Worm (Caenorhabditis elegans): ENCODE results near the gene M163.9.

The M163.9 gene

DNA sequence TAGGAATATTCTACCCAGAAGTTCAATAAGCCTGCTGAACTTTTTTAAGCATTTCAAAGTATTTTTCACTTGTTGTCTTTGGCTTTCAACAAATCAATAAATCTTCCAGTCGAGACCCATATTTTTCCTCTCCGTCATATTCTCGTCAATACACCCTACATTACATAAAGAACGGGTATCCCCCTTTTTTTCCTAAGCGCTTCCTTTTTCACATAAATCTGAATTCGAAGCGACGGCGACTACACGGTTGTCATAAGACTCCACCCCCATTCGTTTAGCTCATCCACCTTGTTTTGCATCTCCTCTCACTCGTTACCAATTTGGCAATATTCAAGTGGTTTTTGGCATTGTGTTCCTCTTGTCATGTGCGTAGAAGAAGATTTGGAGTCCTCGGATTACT, at the start of gene M163.9:
TSS of gene M163.9 (plus strand) at position 301 of the 400 bp plus-strand sequence.
- TF ChIP-seq him-1 (tag; optimal IDR thresholded peaks at IDR 0.05): no peak
- no peak for TF ChIP-seq dao-5 (tag; optimal IDR thresholded peaks at IDR 0.05)
- no peak for TF ChIP-seq W03F9.2 (tag; optimal IDR thresholded peaks at IDR 0.05)

DNA sequence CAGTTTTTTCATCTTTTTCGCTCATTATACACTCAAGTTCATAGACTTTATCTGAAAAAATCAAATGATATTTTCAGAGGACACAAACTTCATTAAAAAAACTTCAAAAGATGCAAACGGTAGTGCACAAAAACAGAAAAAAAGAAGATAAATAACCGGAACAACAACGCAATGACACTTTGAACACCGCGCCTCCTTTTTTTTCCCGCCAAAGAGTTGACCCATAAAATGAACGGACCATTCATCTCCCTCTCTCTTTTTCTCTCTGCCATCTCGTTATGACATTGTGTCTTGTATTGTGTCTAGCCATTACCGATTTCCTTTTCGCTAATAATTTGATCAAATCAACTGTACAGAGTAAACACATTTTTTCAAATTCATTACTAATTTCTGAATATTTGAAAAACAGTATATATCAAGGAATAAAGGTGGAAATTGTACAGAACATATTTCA, 47.8 kb upstream of the M163.9 start, which contains the start of gene F23D12.2:
TSS of gene F23D12.2 (minus strand) at position 51 of the 454 bp plus-strand sequence.
- no peak for TF ChIP-seq him-1 (tag; optimal IDR thresholded peaks at IDR 0.05)
- TF ChIP-seq W03F9.2 (tag; optimal IDR thresholded peaks at IDR 0.05): no peak
- no peak for TF ChIP-seq dao-5 (tag; optimal IDR thresholded peaks at IDR 0.05)

DNA sequence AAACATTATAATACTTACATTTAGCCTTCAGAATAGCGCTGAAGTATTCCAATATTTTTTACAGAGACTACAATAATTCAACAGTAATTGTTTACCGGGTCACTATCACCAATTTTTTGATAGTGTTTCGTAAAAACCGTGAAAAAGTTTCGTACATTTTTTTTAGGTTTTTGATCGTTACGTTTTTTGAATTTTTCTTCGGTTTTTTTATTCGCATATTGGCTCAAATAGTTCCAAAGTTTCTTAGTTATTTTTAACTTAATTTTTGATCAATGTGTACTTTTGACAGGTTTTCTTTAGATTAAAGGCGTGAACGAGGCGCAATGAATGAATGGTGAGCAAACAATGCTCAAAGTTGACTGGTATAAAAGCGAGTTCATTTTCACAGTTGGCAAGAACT, 46.3 kb upstream of the M163.9 start, which contains the start of gene fipr-3:
TSS of gene fipr-3 (plus strand) at position 301 of the 400 bp plus-strand sequence.
- no peak for TF ChIP-seq him-1 (tag; optimal IDR thresholded peaks at IDR 0.05)
- TF ChIP-seq dao-5 (tag; optimal IDR thresholded peaks at IDR 0.05): no peak
- TF ChIP-seq W03F9.2 (tag; optimal IDR thresholded peaks at IDR 0.05): no peak

DNA sequence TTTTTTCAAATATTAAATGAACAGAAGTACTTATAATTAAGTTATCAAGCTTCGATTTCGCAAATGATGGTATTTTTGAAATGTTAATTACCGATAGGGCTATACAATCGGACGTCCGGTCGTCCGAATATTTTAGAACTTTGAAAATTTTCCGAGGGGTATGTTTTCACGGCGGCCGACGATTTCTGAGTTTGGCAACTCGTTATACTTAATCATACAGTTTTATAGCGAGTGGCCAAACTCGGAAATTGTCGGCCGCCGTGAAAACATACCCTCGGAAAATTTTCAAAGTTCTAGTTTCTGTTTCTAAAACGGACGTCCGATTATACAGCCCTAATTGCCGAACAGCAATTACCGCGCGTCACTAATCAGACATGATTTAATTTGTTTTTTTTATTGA, 45.2 kb upstream of the M163.9 start:
- TF ChIP-seq W03F9.2 (tag; optimal IDR thresholded peaks at IDR 0.05): no peak
- TF ChIP-seq dao-5 (tag; optimal IDR thresholded peaks at IDR 0.05): no peak
- TF ChIP-seq him-1 (tag; optimal IDR thresholded peaks at IDR 0.05): no peak

DNA sequence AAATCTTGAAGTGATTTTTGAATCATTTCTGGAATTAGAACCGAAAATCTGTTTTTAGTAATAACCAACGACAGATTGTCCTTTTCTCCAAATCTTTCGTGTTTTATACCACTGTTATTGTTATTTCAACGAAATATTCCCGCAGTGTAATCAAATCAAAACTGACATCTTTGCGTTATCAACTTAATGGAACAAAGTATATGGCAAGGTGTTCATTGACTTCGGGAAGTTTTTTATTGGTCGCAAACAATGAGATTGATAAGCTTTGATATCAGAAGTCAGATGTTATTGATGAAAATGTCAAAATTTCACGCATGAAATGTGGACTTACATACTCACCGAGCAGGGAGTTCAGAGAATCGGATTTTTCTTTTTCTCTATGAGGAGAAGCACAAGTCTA, 44.7 kb upstream of the M163.9 start, which contains the start of gene F23D12.11:
TSS of gene F23D12.11 (minus strand) at position 79 of the 400 bp plus-strand sequence.
- TF ChIP-seq dao-5 (tag; optimal IDR thresholded peaks at IDR 0.05): no peak
- no peak for TF ChIP-seq him-1 (tag; optimal IDR thresholded peaks at IDR 0.05)
- no peak for TF ChIP-seq W03F9.2 (tag; optimal IDR thresholded peaks at IDR 0.05)

DNA sequence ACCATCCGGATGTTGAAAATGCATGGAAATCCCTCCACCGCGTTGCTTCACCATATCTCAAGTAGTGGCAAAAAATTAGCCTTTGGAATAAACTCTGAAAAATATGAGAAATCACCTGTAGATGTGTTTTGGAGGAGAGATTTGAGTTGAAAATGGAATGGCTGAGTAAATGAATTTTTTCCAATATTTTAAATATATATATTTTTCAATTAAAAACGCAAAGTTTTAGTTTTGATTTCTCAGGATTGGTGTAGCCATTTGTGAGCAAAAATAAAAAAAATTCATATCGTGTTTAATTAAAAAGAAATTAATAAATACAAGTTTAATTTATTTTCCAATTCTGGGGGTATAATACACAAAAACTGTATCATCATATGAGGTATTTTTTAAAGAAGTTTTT, 41.3 kb upstream of the M163.9 start, which contains the start of gene F23D12.1:
TSS of gene F23D12.1 (minus strand) at position 101 of the 400 bp plus-strand sequence.
- no peak for TF ChIP-seq W03F9.2 (tag; optimal IDR thresholded peaks at IDR 0.05)
- no peak for TF ChIP-seq dao-5 (tag; optimal IDR thresholded peaks at IDR 0.05)
- no peak for TF ChIP-seq him-1 (tag; optimal IDR thresholded peaks at IDR 0.05)

DNA sequence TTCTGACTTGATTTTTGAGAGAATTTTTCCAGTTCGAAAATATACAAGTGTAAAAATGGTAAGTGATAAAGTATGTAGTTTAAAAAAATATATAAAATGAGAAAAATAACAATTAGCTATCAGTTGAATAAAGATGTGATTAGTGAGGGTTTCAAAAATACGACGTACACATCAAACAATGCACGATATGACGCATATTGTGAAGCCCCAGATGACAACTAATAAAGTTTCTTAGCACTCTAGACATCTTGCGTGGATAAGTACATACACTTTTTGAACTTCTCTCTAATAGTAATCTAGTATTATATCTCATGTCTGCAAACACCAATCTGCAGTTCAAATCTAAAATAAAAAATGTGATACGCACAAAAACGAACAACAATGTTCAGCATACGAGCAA, 38.9 kb upstream of the M163.9 start:
- TF ChIP-seq W03F9.2 (tag; optimal IDR thresholded peaks at IDR 0.05) (no peak), dao-5 (tag; optimal IDR thresholded peaks at IDR 0.05) (no peak), him-1 (tag; optimal IDR thresholded peaks at IDR 0.05) (no peak)

DNA sequence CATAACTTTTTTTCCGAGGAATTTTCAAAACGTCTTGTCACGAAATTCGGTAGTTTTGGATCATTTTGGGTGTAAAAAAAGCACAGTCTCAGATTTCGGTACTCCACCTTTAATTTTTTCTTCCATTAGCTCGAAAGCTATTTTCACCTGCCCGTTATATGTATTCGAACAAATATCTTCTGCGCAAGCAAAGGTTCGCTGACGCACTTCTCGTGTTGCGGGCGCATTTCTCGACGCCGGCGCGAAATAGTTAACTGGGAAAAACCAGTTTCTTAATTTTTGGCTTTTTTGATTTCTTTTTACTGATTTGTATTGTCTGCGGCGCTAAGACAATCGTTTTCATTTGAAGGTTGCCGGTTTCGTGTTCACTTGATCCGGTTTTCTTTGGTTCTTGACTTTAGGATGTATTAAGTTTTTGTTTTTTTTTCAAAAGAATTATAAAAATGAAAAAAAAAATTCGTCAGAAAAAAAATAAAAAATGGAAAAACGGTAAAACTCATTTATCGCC, 33.7 kb upstream of the M163.9 start:
- TF ChIP-seq dao-5 (tag; optimal IDR thresholded peaks at IDR 0.05) (no peak), him-1 (tag; optimal IDR thresholded peaks at IDR 0.05) (no peak), W03F9.2 (tag; optimal IDR thresholded peaks at IDR 0.05) (no peak)

DNA sequence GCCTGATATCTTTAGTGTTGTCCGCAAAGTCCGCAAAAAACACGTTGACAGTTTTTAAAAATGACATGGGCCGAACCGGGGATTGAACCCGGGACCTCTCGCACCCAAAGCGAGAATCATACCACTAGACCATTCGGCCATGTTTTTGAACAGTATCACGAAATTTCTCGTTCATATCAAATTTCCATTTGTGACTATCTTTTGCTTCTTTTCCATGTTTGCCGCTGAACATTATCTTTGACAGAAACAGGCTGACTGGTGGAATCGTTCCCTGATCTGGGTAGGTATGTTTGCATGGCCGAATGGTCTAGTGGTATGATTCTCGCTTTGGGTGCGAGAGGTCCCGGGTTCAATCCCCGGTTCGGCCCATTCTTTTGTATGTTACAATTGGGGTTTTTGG, 31.6 kb upstream of the M163.9 start:
- peak; percentile 12 for TF ChIP-seq W03F9.2 (tag; optimal IDR thresholded peaks at IDR 0.05)

DNA sequence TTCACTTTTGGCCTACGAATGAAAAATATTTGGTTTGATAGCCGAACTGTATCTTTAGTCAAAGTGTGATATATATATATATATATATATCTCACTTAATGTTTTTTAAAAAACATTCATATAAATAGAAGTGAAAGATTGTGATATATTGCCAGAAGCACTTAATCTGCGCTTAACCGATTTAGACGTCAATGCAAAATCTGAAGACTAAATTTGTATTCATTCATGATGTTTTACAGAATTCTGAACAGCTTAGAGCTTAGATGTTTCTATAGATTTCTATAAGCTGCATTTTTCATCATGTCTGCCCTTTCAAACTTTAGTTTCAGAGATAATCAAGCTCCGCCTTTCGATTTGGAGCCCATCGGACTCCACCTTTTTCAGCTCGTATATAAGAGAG, 27.1 kb upstream of the M163.9 start, which contains the start of gene F23D12.3:
TSS of gene F23D12.3 (plus strand) at position 301 of the 400 bp plus-strand sequence.
- TF ChIP-seq dao-5 (tag; optimal IDR thresholded peaks at IDR 0.05) (no peak), him-1 (tag; optimal IDR thresholded peaks at IDR 0.05) (no peak), W03F9.2 (tag; optimal IDR thresholded peaks at IDR 0.05) (no peak)

DNA sequence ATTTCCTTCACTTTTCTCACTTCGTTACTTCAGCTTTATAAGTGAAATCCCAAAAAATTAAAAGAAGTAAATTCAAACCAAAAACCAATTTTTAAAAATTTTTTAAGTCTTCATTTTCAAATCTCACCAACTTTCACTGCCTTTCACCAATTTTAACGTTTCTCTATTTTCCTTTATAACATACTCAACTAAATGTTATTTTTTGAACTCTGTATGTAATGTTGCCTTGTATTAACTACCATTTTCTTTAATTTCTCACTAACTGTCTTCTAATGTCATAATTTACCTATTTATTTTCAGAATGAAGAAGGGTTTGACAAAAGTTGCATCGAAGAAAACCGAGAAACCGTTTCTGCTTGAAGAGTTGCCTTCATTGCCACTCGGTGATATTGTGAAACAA, 24.7 kb upstream of the M163.9 start, which contains the start of gene F23D12.4:
TSS of gene F23D12.4 (plus strand) at position 301 of the 400 bp plus-strand sequence.
- no peak for TF ChIP-seq dao-5 (tag; optimal IDR thresholded peaks at IDR 0.05)
- TF ChIP-seq him-1 (tag; optimal IDR thresholded peaks at IDR 0.05): no peak
- TF ChIP-seq W03F9.2 (tag; optimal IDR thresholded peaks at IDR 0.05): no peak

DNA sequence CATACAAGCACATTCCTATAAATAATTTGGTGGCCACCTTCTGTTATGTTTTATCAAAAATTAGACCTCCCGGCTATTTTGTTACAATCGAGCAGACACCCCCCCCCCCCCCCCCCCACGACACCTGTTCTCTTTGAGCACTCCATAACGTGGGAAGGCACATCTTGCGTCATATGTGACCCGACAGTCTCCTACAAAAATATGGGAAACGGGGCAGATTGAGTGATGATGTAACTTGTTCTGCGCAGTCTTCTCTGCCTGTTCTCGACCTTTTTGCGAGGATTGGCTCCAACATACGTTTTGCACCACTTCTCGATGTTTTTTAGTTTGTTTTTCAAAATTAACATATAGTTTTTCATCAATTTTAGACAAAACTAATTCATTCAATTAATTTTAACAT, 21.9 kb upstream of the M163.9 start:
- no peak for TF ChIP-seq him-1 (tag; optimal IDR thresholded peaks at IDR 0.05)
- no peak for TF ChIP-seq dao-5 (tag; optimal IDR thresholded peaks at IDR 0.05)
- no peak for TF ChIP-seq W03F9.2 (tag; optimal IDR thresholded peaks at IDR 0.05)

DNA sequence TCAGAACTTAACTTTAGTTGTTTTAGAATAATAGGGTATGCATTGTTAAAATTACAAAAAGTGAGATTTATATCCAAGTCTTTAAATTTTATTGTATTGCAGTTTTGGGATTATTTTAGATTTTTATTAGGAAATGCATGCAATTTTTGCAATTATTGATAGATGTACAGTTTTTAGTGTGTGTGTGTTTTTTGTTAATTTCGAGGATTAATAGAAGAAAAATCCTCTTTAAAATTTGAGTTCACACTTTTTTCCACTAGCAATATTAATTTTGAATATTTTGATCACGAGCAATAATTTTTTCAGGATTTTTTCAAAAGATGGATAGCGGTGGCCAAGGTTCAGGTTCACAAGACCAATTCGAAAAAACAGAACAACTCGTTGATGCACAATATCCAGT, 21.5 kb upstream of the M163.9 start, which contains the start of gene jmjd-3.2:
TSS of gene jmjd-3.2 (plus strand) at position 301 of the 400 bp plus-strand sequence.
- TF ChIP-seq W03F9.2 (tag; optimal IDR thresholded peaks at IDR 0.05) (no peak), him-1 (tag; optimal IDR thresholded peaks at IDR 0.05) (no peak), dao-5 (tag; optimal IDR thresholded peaks at IDR 0.05) (no peak)

DNA sequence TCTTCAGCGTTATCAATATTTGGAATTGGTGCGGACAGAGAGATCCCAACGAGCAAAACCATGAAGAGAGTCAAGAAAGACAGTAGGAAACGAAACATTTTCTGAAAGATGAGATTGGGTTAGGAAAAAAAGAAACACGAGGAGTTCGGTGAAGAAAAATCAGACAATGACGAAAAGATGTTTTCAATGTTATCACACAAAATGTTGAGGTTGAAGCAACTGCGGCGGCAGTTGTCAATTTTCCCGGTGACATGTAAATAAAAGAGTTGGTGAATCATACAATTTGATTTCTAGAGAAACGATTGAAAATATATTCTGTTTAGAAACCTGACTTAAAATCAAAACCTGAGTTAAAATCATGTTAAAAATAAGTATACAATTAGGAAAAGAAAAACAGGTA, 15.6 kb upstream of the M163.9 start, which contains the start of gene F23D12.7:
TSS of gene F23D12.7 (minus strand) at position 101 of the 400 bp plus-strand sequence.
- TF ChIP-seq him-1 (tag; optimal IDR thresholded peaks at IDR 0.05): no peak
- TF ChIP-seq dao-5 (tag; optimal IDR thresholded peaks at IDR 0.05): no peak
- no peak for TF ChIP-seq W03F9.2 (tag; optimal IDR thresholded peaks at IDR 0.05)

DNA sequence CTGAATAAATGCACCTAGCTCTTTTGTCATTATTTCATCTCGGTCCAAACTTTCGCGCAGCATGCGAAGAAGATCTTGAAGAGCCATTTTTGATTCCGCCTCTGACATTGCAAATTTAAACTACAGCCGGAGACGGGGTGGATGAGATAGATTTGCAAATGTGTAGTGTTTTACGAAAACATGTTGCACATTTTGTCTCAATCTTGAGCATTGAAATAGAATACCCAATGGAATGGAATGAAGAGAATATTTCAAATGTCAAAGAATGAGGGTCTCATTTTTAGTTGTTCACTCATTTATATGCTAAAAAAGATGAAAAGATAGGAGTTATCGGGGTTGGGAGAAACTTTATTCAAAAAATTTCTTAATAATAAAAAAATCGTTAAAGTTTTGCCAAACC, 14.0 kb upstream of the M163.9 start, which contains the start of gene Y66C5A.1:
TSS of gene Y66C5A.1 (minus strand) at position 101 of the 400 bp plus-strand sequence.
- no peak for TF ChIP-seq dao-5 (tag; optimal IDR thresholded peaks at IDR 0.05)
- no peak for TF ChIP-seq him-1 (tag; optimal IDR thresholded peaks at IDR 0.05)
- TF ChIP-seq W03F9.2 (tag; optimal IDR thresholded peaks at IDR 0.05): no peak
